Fruit fly (Drosophila melanogaster) whole organism, embryonic: Measurements from ENCODE around the gene grnd.
A peak's percentile ranks its signal among the peaks of the same experiment; 100 is the strongest.

Source experiments
- BEAF-32 ChIP-seq: fragments of 200-800 bp; sonication (Bioruptor generic); optimal IDR thresholded peaks from 3 replicates; lab custom pipeline; 2017; ENCODE audit warnings: missing biosample characterization, missing genetic modification characterization, mild to moderate bottlenecking, moderate library complexity, missing genetic modification reagents
- CG10543 ChIP-seq: fragments of 200-800 bp; sonication (Bioruptor generic); optimal IDR thresholded peaks from 3 replicates; lab custom pipeline; 2017; ENCODE audit warnings: missing biosample characterization, mild to moderate bottlenecking, missing genetic modification characterization, moderate library complexity
- CG10565 ChIP-seq: fragments of 200-800 bp; sonication (Bioruptor generic); optimal IDR thresholded peaks from 3 replicates; lab custom pipeline; 2016; ENCODE audit warnings: missing biosample characterization, mild to moderate bottlenecking, missing genetic modification characterization
- CG11696 ChIP-seq: fragments of 200-800 bp; sonication (Bioruptor generic); IDR thresholded peaks from 2 replicates; pipeline ENCODE4 v1.3.6; 2022; ENCODE audit warnings: missing biosample characterization, missing genetic modification characterization
- CG12104 ChIP-seq: fragments of 200-800 bp; sonication (Bioruptor generic); optimal IDR thresholded peaks from 3 replicates; lab custom pipeline; 2016; ENCODE audit warnings: missing biosample characterization, missing genetic modification characterization
- CG12219 ChIP-seq: fragments of 200-800 bp; sonication (Bioruptor generic); optimal IDR thresholded peaks from 3 replicates; lab custom pipeline; 2018; ENCODE audit warnings: missing biosample characterization, mild to moderate bottlenecking, missing genetic modification characterization
- CG12942 ChIP-seq: fragments of 200-800 bp; sonication (Bioruptor generic); optimal IDR thresholded peaks from 3 replicates; lab custom pipeline; 2016; ENCODE audit warnings: missing biosample characterization, missing genetic modification characterization
- CG18262 ChIP-seq: fragments of 200-800 bp; optimal IDR thresholded peaks from 3 replicates; lab custom pipeline; 2019; ENCODE audit warnings: missing biosample characterization, mild to moderate bottlenecking, missing genetic modification characterization, moderate library complexity
- CG18476 ChIP-seq: fragments of 200-800 bp; sonication (Bioruptor generic); optimal IDR thresholded peaks from 2 replicates; lab custom pipeline; 2016; ENCODE audit warnings: missing biosample characterization, mild to moderate bottlenecking, missing genetic modification characterization
- CG18619 ChIP-seq: fragments of 200-800 bp; sonication (Bioruptor generic); optimal IDR thresholded peaks from 3 replicates; lab custom pipeline; 2017; ENCODE audit warnings: missing biosample characterization, mild to moderate bottlenecking, missing genetic modification characterization
- CG31441 ChIP-seq: fragments of 200-800 bp; sonication (Bioruptor generic); IDR thresholded peaks from 2 replicates; pipeline ENCODE4 v1.3.6; 2022; ENCODE audit warnings: missing biosample characterization, missing genetic modification characterization
- CG34224 ChIP-seq: fragments of 200-800 bp; sonication (Bioruptor generic); IDR thresholded peaks from 3 replicates; pipeline ENCODE4 v1.3.6; 2022; ENCODE audit warnings: missing biosample characterization, missing genetic modification characterization; ENCODE audit not compliant: partially characterized antibody
- CG43689 ChIP-seq: fragments of 200-800 bp; sonication (Bioruptor generic); IDR thresholded peaks from 2 replicates; pipeline ENCODE4 v1.3.6; 2022; ENCODE audit warnings: missing biosample characterization, missing genetic modification characterization
- CG6254 ChIP-seq: fragments of 200-800 bp; sonication (Bioruptor generic); optimal IDR thresholded peaks from 3 replicates; lab custom pipeline; 2017; ENCODE audit warnings: mild to moderate bottlenecking, missing biosample characterization, missing genetic modification reagents, missing genetic modification characterization
- CG7839 ChIP-seq: fragments of 200-800 bp; sonication (Bioruptor generic); optimal IDR thresholded peaks from 3 replicates; lab custom pipeline; 2018; ENCODE audit warnings: missing biosample characterization, mild to moderate bottlenecking, missing genetic modification characterization, moderate library complexity
- CG8924 ChIP-seq: fragments of 200-800 bp; optimal IDR thresholded peaks from 3 replicates; lab custom pipeline; 2019; ENCODE audit warnings: missing biosample characterization, mild to moderate bottlenecking, missing genetic modification characterization, moderate library complexity
- Deaf1 ChIP-seq: fragments of 200-800 bp; optimal IDR thresholded peaks from 3 replicates; lab custom pipeline; 2019; ENCODE audit warnings: missing biosample characterization, mild to moderate bottlenecking, missing genetic modification characterization, moderate library complexity
- Fer1 ChIP-seq: fragments of 200-800 bp; sonication (Bioruptor generic); optimal IDR thresholded peaks from 2 replicates; lab custom pipeline; 2017; ENCODE audit warnings: missing biosample characterization, mild to moderate bottlenecking, missing genetic modification characterization
- Hand ChIP-seq: fragments of 200-800 bp; sonication (Bioruptor generic); optimal IDR thresholded peaks from 2 replicates; lab custom pipeline; 2017; ENCODE audit warnings: mild to moderate bottlenecking, missing biosample characterization, missing genetic modification reagents, missing genetic modification characterization
- HmgD ChIP-seq: fragments of 200-800 bp; sonication (Bioruptor generic); optimal IDR thresholded peaks from 3 replicates; lab custom pipeline; 2016; ENCODE audit warnings: missing biosample characterization, missing genetic modification characterization
- Lim3 ChIP-seq: fragments of 200-800 bp; sonication (Bioruptor generic); IDR thresholded peaks from 2 replicates; pipeline ENCODE4 v1.3.6; 2022; ENCODE audit warnings: missing biosample characterization, missing genetic modification characterization
- MTF-1 ChIP-seq: fragments of 200-800 bp; sonication (Bioruptor generic); optimal IDR thresholded peaks from 2 replicates; lab custom pipeline; 2018; ENCODE audit warnings: missing biosample characterization, mild to moderate bottlenecking, missing genetic modification characterization, borderline replicate concordance
- Med ChIP-seq: fragments of 200-800 bp; sonication (Bioruptor generic); peaks from one replicate; lab custom pipeline; 2016; ENCODE audit warnings: missing biosample characterization, missing genetic modification characterization, mild to moderate bottlenecking, inconsistent platforms, moderate library complexity
- Nf-YA ChIP-seq: fragments of 200-800 bp; sonication (Bioruptor generic); IDR thresholded peaks from 2 replicates; pipeline ENCODE4 v1.3.6; 2022; ENCODE audit warnings: missing biosample characterization, missing genetic modification characterization
- Side ChIP-seq: fragments of 200-800 bp; sonication (Bioruptor generic); optimal IDR thresholded peaks from 2 replicates; lab custom pipeline; 2016; ENCODE audit warnings: missing biosample characterization, missing genetic modification characterization
- Trl ChIP-seq, 3 experiments: fragments of >200 bp in 2 of 3; fragments of 200-800 bp in 1 of 3; sonication (Bioruptor generic) in 1 of 3; optimal IDR thresholded peaks; 2 replicates in 1 of 3; 3 replicates in 2 of 3; lab custom pipeline; 2016 to 2017; ENCODE audit warnings: missing biosample characterization in 1 of 3, missing genetic modification characterization in 1 of 3
- Usf ChIP-seq: fragments of 200-800 bp; sonication (Bioruptor generic); optimal IDR thresholded peaks from 2 replicates; lab custom pipeline; 2017; ENCODE audit warnings: missing genotype, missing biosample characterization, missing genetic modification characterization
- btn ChIP-seq: fragments of 200-800 bp; sonication (Bioruptor generic); optimal IDR thresholded peaks from 2 replicates; lab custom pipeline; 2016; ENCODE audit warnings: missing biosample characterization, missing genetic modification characterization
- cad ChIP-seq: fragments of >200 bp; optimal IDR thresholded peaks from 2 replicates; lab custom pipeline; 2017; ENCODE audit warnings: missing biosample characterization, missing genetic modification characterization
- chif ChIP-seq, 2 experiments: fragments of 200-800 bp; sonication (Bioruptor generic); optimal IDR thresholded peaks; 3 replicates each; lab custom pipeline; 2016; ENCODE audit warnings: missing biosample characterization in 2 of 2, missing genetic modification characterization in 2 of 2
- crol ChIP-seq: fragments of 200-800 bp; sonication (Bioruptor generic); IDR thresholded peaks from 2 replicates; pipeline ENCODE4 v1.3.6; 2022; ENCODE audit warnings: missing biosample characterization, missing genetic modification characterization
- en ChIP-seq: fragments of 200-800 bp; sonication (Bioruptor generic); optimal IDR thresholded peaks from 2 replicates; lab custom pipeline; 2016; ENCODE audit warnings: missing biosample characterization, missing genetic modification characterization
- eve ChIP-seq, 2 experiments: fragments of >200 bp; optimal IDR thresholded peaks; 2 replicates each; lab custom pipeline; 2017; ENCODE audit warnings: missing biosample characterization in 2 of 2, missing genetic modification characterization in 2 of 2
- gro ChIP-seq: fragments of 200-800 bp; sonication (Bioruptor generic); optimal IDR thresholded peaks from 2 replicates; lab custom pipeline; 2016; ENCODE audit warnings: missing biosample characterization, missing genetic modification characterization
- gsb-n ChIP-seq: fragments of 200-800 bp; sonication (Bioruptor generic); optimal IDR thresholded peaks from 3 replicates; lab custom pipeline; 2018; ENCODE audit warnings: missing biosample characterization, mild to moderate bottlenecking, missing genetic modification characterization
- jigr1 ChIP-seq: fragments of 200-800 bp; sonication (Bioruptor generic); IDR thresholded peaks from 3 replicates; pipeline ENCODE4 v1.3.6; 2022; ENCODE audit warnings: missing biosample characterization, missing genetic modification characterization
- knrl ChIP-seq: fragments of 200-800 bp; sonication (Bioruptor generic); IDR thresholded peaks from 3 replicates; pipeline ENCODE4 v1.3.6; 2022; ENCODE audit warnings: missing biosample characterization, missing genetic modification characterization; ENCODE audit not compliant: partially characterized antibody
- lola ChIP-seq, 3 experiments: fragments of >200 bp in 2 of 3; fragments of 200-800 bp in 1 of 3; sonication (Bioruptor generic) in 1 of 3; optimal IDR thresholded peaks; 2 replicates each; lab custom pipeline; 2017 to 2019; ENCODE audit warnings: missing biosample characterization in 3 of 3, missing genetic modification characterization in 3 of 3, mild to moderate bottlenecking in 1 of 3, moderate library complexity in 1 of 3
- mam ChIP-seq: fragments of 200-800 bp; sonication (Bioruptor generic); optimal IDR thresholded peaks from 3 replicates; lab custom pipeline; 2016; ENCODE audit warnings: missing biosample characterization, missing genetic modification characterization
- otp ChIP-seq: fragments of 200-800 bp; sonication (Bioruptor generic); IDR thresholded peaks from 3 replicates; pipeline ENCODE4, ENCODE4 v1.3.6; 2022; ENCODE audit warnings: missing biosample characterization, missing genetic modification characterization
- p53 ChIP-seq: fragments of 200-800 bp; sonication (Bioruptor generic); optimal IDR thresholded peaks from 2 replicates; lab custom pipeline; 2016; ENCODE audit warnings: missing biosample characterization, missing genetic modification characterization
- phol ChIP-seq: fragments of 200-800 bp; sonication (Bioruptor generic); optimal IDR thresholded peaks from 3 replicates; lab custom pipeline; 2018; ENCODE audit warnings: missing biosample characterization, mild to moderate bottlenecking, missing genetic modification characterization, moderate library complexity
- run ChIP-seq: fragments of 200-800 bp; sonication (Bioruptor generic); optimal IDR thresholded peaks from 3 replicates; lab custom pipeline; 2018; ENCODE audit warnings: missing biosample characterization, mild to moderate bottlenecking, missing genetic modification characterization
- scrt ChIP-seq: fragments of 200-800 bp; sonication (Bioruptor generic); optimal IDR thresholded peaks from 2 replicates; lab custom pipeline; 2018; ENCODE audit warnings: missing biosample characterization, mild to moderate bottlenecking, missing genetic modification characterization, moderate library complexity
- sisA ChIP-seq: fragments of 200-800 bp; sonication (Bioruptor generic); IDR thresholded peaks from 2 replicates; pipeline ENCODE4 v1.3.6; 2022; ENCODE audit warnings: missing biosample characterization, missing genetic modification characterization
- ssp ChIP-seq: fragments of 200-800 bp; sonication (Bioruptor generic); IDR thresholded peaks from 2 replicates; pipeline ENCODE4 v1.3.6; 2022; ENCODE audit warnings: missing biosample characterization, missing genetic modification characterization
- trh ChIP-seq: fragments of 200-800 bp; sonication (Bioruptor generic); optimal IDR thresholded peaks from 2 replicates; lab custom pipeline; 2016; ENCODE audit warnings: missing biosample characterization, missing genetic modification characterization
- tup ChIP-seq: fragments of 200-800 bp; sonication (Bioruptor generic); optimal IDR thresholded peaks from 2 replicates; lab custom pipeline; 2016; ENCODE audit warnings: missing biosample characterization, mild to moderate bottlenecking, missing genetic modification characterization, moderate library complexity
- zen ChIP-seq: fragments of 200-800 bp; sonication (Bioruptor generic); optimal IDR thresholded peaks from 3 replicates; lab custom pipeline; 2018; ENCODE audit warnings: missing biosample characterization, mild to moderate bottlenecking, missing genetic modification characterization, moderate library complexity
- zfh1 ChIP-seq: fragments of 200-800 bp; sonication (Bioruptor generic); IDR thresholded peaks from 3 replicates; pipeline ENCODE4 v1.3.6; 2022; ENCODE audit warnings: missing biosample characterization, missing genetic modification characterization

The grnd gene

DNA sequence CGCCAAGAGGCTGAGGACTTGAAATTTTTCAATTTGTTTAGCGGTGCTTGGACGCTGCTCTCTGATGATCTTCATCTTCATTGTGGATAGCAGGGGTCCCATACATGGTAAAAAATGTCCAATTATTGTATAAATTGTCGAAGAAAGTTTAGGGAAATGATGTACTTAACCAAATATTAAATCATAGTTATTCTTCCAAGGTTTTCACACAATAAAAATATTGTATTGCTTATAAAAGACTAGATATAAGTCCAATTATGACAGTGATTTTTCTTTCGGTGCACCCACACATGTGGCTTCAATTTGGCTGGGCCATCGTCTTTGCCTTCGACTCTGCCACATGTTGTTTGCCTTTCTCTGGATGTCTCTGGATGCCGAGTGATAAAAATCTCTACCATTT is 19.7 kb downstream of the grnd start (continued):
- TF ChIP-seq zfh1 (GFP tag; lab: Robert Waterston, UW) (peak; percentile 64; the same call in 2 of the 3 replicates), CG18619 (GFP tag; lab: Kevin White, UChicago) (no peak), lola (GFP tag; optimal IDR thresholded peaks at IDR 0.05; lab: Kevin White, UChicago) (peak in 1 of 3 experiments; percentile 71), Side (GFP tag; lab: Kevin White, UChicago) (peak; percentile 43), jigr1 (0 out of 3 replicates have a peak, but pooled peaks have one; percentile 49), MTF-1 (GFP tag; lab: Kevin White, UChicago) (no peak), Hand (GFP tag; lab: Kevin White, UChicago) (no peak), cad (GFP tag; lab: Kevin White, UChicago) (no peak), knrl (no peak), Deaf1 (tag; lab: Kevin White, UChicago) (no peak), zen (tag; lab: Kevin White, UChicago) (peak; percentile 20), tup (GFP tag; lab: Kevin White, UChicago) (no peak), chif (GFP tag; optimal IDR thresholded peaks at IDR 0.05; lab: Kevin White, UChicago) (peak; percentile 50 to 63), gro (GFP tag; lab: Kevin White, UChicago) (no peak), CG10565 (GFP tag; lab: Kevin White, UChicago) (no peak), Nf-YA (GFP tag; lab: Robert Waterston, UW) (no peak), ssp (no peak), Trl (optimal IDR thresholded peaks at IDR 0.05; lab: Kevin White, UChicago) (no peak), Trl (GFP tag; optimal IDR thresholded peaks at IDR 0.05; lab: Kevin White, UChicago) (no peak), CG12104 (GFP tag; lab: Kevin White, UChicago) (no peak), CG31441 (peak; percentile 47; the same call in 1 of the 2 replicates), eve (GFP tag; optimal IDR thresholded peaks at IDR 0.05; lab: Kevin White, UChicago) (peak in 1 of 2 experiments; percentile 68), en (GFP tag; lab: Kevin White, UChicago) (peak; percentile 25), CG12219 (GFP tag; lab: Kevin White, UChicago) (peak; percentile 40), otp (GFP tag; lab: Robert Waterston, UW) (peak; percentile 62; the same call in 1 of the 3 replicates), Usf (GFP tag; lab: Kevin White, UChicago) (peak; percentile 20), Fer1 (GFP tag; lab: Kevin White, UChicago) (no peak), CG18262 (tag; lab: Kevin White, UChicago) (peak; percentile 74), phol (tag; lab: Kevin White, UChicago) (peak; percentile 74), scrt (GFP tag; lab: Kevin White, UChicago) (no peak), CG12942 (GFP tag; lab: Kevin White, UChicago) (no peak), BEAF-32 (GFP tag; lab: Kevin White, UChicago) (no peak), Med (GFP tag; lab: Kevin White, UChicago) (peak; percentile 82), CG34224 (GFP tag; lab: Robert Waterston, UW) (no peak), CG10543 (GFP tag; lab: Kevin White, UChicago) (no peak), CG43689 (GFP tag; lab: Robert Waterston, UW) (no peak), Lim3 (GFP tag; lab: Robert Waterston, UW) (no peak), HmgD (GFP tag; lab: Kevin White, UChicago) (peak; percentile 2), trh (GFP tag; lab: Kevin White, UChicago) (no peak), crol (peak; percentile 57; the same call in 1 of the 2 replicates), run (tag; lab: Kevin White, UChicago) (peak; percentile 3), CG11696 (GFP tag; lab: Robert Waterston, UW) (no peak), p53 (no peak), CG8924 (tag; lab: Kevin White, UChicago) (peak; percentile 63), btn (GFP tag; lab: Kevin White, UChicago) (no peak), sisA (GFP tag; lab: Robert Waterston, UW) (no peak; the same call in 1 of the 2 replicates), CG7839 (tag; lab: Kevin White, UChicago) (peak; percentile 62), gsb-n (tag; lab: Kevin White, UChicago) (peak; percentile 47), CG18476 (GFP tag; lab: Kevin White, UChicago) (peak; percentile 6), mam (GFP tag; lab: Kevin White, UChicago) (no peak), CG6254 (GFP tag; lab: Kevin White, UChicago) (peak; percentile 44)
